Worm (Caenorhabditis elegans) whole organism, L3 larva: ENCODE data around the gene F53F4.16.
A peak's percentile ranks its signal among the peaks of the same experiment; 100 is the strongest.

Source experiments
- R02D3.7 ChIP-seq: fragments of 150-350 bp; optimal IDR thresholded peaks from 2 replicates; lab custom pipeline; 2014; ENCODE audit warnings: missing biosample characterization, missing genetic modification characterization
- aly-2 ChIP-seq: fragments of 150-350 bp; optimal IDR thresholded peaks from 2 replicates; lab custom pipeline; 2014; ENCODE audit warnings: missing biosample characterization, missing genetic modification characterization
- ama-1 ChIP-seq: fragments of 150-350 bp; optimal IDR thresholded peaks from 2 replicates; lab custom pipeline; 2018
- ceh-16 ChIP-seq: sonication (generic microtip); optimal IDR thresholded peaks from 2 replicates; lab custom pipeline; 2017; ENCODE audit warnings: missing biosample characterization, missing genetic modification characterization
- ceh-82 ChIP-seq: fragments of 150-350 bp; optimal IDR thresholded peaks from 2 replicates; lab custom pipeline; 2014; ENCODE audit warnings: missing biosample characterization, missing genetic modification characterization
- ceh-9 ChIP-seq: sonication (generic microtip); optimal IDR thresholded peaks from 2 replicates; lab custom pipeline; 2018; ENCODE audit warnings: missing biosample characterization, missing genetic modification characterization
- daf-12 ChIP-seq: fragments of 150-350 bp; optimal IDR thresholded peaks from 2 replicates; lab custom pipeline; 2014; ENCODE audit warnings: missing biosample characterization, missing genetic modification reagents, missing genetic modification characterization
- elt-1 ChIP-seq: fragments of 150-350 bp; optimal IDR thresholded peaks from 2 replicates; lab custom pipeline; 2014; ENCODE audit warnings: missing biosample characterization, missing genetic modification characterization
- elt-2 ChIP-seq: sonication (generic microtip); optimal IDR thresholded peaks from 2 replicates; lab custom pipeline; 2016; ENCODE audit warnings: missing genetic modification reagents, mild to moderate bottlenecking, missing genetic modification characterization, missing compliant biosample characterization
- elt-3 ChIP-seq, 3 experiments: fragments of 150-350 bp in 1 of 3; sonication (generic microtip) in 2 of 3; optimal IDR thresholded peaks; 2 replicates in 2 of 3; 4 replicates in 1 of 3; lab custom pipeline; 2014 to 2017; ENCODE audit warnings: missing biosample characterization in 3 of 3, missing genetic modification characterization in 3 of 3
- eor-1 ChIP-seq, 2 experiments: fragments of 150-350 bp; optimal IDR thresholded peaks; 2 replicates each; lab custom pipeline; 2014 to 2018; ENCODE audit warnings: missing biosample characterization in 2 of 2, missing genetic modification characterization in 2 of 2
- fkh-10 ChIP-seq: sonication (generic microtip); optimal IDR thresholded peaks from 2 replicates; lab custom pipeline; 2017; ENCODE audit warnings: missing biosample characterization, missing genetic modification reagents, missing genetic modification characterization
- fos-1 ChIP-seq: fragments of 150-350 bp; optimal IDR thresholded peaks from 2 replicates; lab custom pipeline; 2014; ENCODE audit warnings: missing biosample characterization, missing genetic modification characterization
- hmg-11 ChIP-seq: sonication (generic microtip); optimal IDR thresholded peaks from 2 replicates; lab custom pipeline; 2016; ENCODE audit warnings: missing genetic modification characterization, missing compliant biosample characterization
- jun-1 ChIP-seq: fragments of 150-350 bp; optimal IDR thresholded peaks from 2 replicates; lab custom pipeline; 2014; ENCODE audit warnings: missing biosample characterization, missing genetic modification reagents, missing genetic modification characterization
- lin-15B ChIP-seq: fragments of 150-350 bp; optimal IDR thresholded peaks from 2 replicates; lab custom pipeline; 2014; ENCODE audit warnings: missing biosample characterization, missing genetic modification characterization
- lin-39 ChIP-seq: fragments of 150-350 bp; optimal IDR thresholded peaks from 2 replicates; lab custom pipeline; 2018; ENCODE audit warnings: missing biosample characterization, missing genetic modification reagents, missing genetic modification characterization
- lsy-12 ChIP-seq: sonication (generic microtip); optimal IDR thresholded peaks from 2 replicates; lab custom pipeline; 2016; ENCODE audit warnings: mild to moderate bottlenecking, missing genetic modification characterization, missing compliant biosample characterization
- mdl-1 ChIP-seq: fragments of 150-350 bp; optimal IDR thresholded peaks from 2 replicates; lab custom pipeline; 2014; ENCODE audit warnings: missing biosample characterization, missing genetic modification characterization
- mml-1 ChIP-seq: fragments of 150-350 bp; sonication (generic microtip); optimal IDR thresholded peaks from 3 replicates; lab custom pipeline; 2014; ENCODE audit warnings: missing biosample characterization, missing genetic modification characterization
- nfya-1 ChIP-seq: sonication (generic microtip); optimal IDR thresholded peaks from 2 replicates; lab custom pipeline; 2017; ENCODE audit warnings: missing genetic modification characterization, mild to moderate bottlenecking, missing compliant biosample characterization, antibody characterized with exemption, moderate library complexity; ENCODE audit not compliant: insufficient read depth
- nhr-11 ChIP-seq: fragments of 150-350 bp; optimal IDR thresholded peaks from 2 replicates; lab custom pipeline; 2014; ENCODE audit warnings: missing biosample characterization, missing genetic modification characterization
- nhr-12 ChIP-seq: fragments of 150-350 bp; optimal IDR thresholded peaks from 2 replicates; lab custom pipeline; 2014; ENCODE audit warnings: missing biosample characterization, missing genetic modification characterization
- nhr-23 ChIP-seq: fragments of 150-350 bp; optimal IDR thresholded peaks from 2 replicates; lab custom pipeline; 2014; ENCODE audit warnings: missing biosample characterization, missing genetic modification reagents, missing genetic modification characterization
- nhr-25 ChIP-seq: sonication (generic microtip); optimal IDR thresholded peaks from 2 replicates; lab custom pipeline; 2017; ENCODE audit warnings: missing biosample characterization, missing genetic modification characterization
- nhr-28 ChIP-seq: fragments of 150-350 bp; optimal IDR thresholded peaks from 2 replicates; lab custom pipeline; 2014; ENCODE audit warnings: missing biosample characterization, missing genetic modification characterization
- nhr-43 ChIP-seq: sonication (generic microtip); optimal IDR thresholded peaks from 2 replicates; lab custom pipeline; 2016; ENCODE audit warnings: mild to moderate bottlenecking, missing genetic modification characterization, missing compliant biosample characterization; ENCODE audit not compliant: poor library complexity, severe bottlenecking
- nhr-67 ChIP-seq: fragments of 150-350 bp; optimal IDR thresholded peaks from 2 replicates; lab custom pipeline; 2014; ENCODE audit warnings: missing biosample characterization, missing genetic modification characterization
- nhr-76 ChIP-seq: fragments of 150-350 bp; sonication (generic microtip); optimal IDR thresholded peaks from 5 replicates; lab custom pipeline; 2014; ENCODE audit warnings: missing biosample characterization, missing genetic modification characterization
- pha-4 ChIP-seq: fragments of 150-350 bp; optimal IDR thresholded peaks from 2 replicates; lab custom pipeline; 2014; ENCODE audit warnings: missing biosample characterization, missing genetic modification reagents, missing genetic modification characterization
- sea-2 ChIP-seq: fragments of 150-350 bp; sonication (generic microtip); optimal IDR thresholded peaks from 4 replicates; lab custom pipeline; 2014; ENCODE audit warnings: missing biosample characterization, missing genetic modification reagents, missing genetic modification characterization
- skn-1 ChIP-seq: fragments of 150-350 bp; optimal IDR thresholded peaks from 2 replicates; lab custom pipeline; 2014; ENCODE audit warnings: missing biosample characterization, missing genetic modification characterization
- tbx-2 ChIP-seq: sonication (generic microtip); optimal IDR thresholded peaks from 2 replicates; lab custom pipeline; 2016; ENCODE audit warnings: mild to moderate bottlenecking, missing genetic modification characterization, missing compliant biosample characterization
- unc-39 ChIP-seq: sonication (generic microtip); optimal IDR thresholded peaks from 4 replicates; lab custom pipeline; 2017; ENCODE audit warnings: missing biosample characterization, missing genetic modification characterization
- unc-62 ChIP-seq: fragments of 150-350 bp; sonication (generic microtip); optimal IDR thresholded peaks from 4 replicates; lab custom pipeline; 2014; ENCODE audit warnings: missing biosample characterization, missing genetic modification reagents, missing genetic modification characterization
- ztf-11 ChIP-seq: fragments of 150-350 bp; optimal IDR thresholded peaks from 2 replicates; lab custom pipeline; 2014; ENCODE audit warnings: missing biosample characterization, missing genetic modification characterization

Gene F53F4.16

DNA sequence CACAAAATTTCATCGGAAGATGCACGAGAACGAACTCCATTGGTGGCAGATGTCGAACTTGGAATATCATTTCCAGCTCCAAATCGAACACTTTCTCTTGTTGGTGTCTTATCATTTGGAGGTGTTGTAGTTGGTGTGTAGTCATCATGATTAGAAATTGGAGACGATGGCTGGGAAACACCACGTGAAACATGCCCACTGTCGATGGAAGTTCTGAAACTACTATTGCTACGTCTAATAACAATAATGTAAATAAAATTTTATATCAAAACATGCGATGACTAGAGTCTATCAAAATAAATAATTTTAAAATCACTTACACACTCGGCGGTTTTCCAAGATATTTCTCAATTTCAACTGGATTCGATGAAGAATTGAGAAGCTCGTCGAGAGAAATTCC lies 30.7 kb upstream of the F53F4.16 start:
- TF ChIP-seq nhr-28 (tag; lab: Kevin White, UChicago) (no peak), nhr-76 (no peak), unc-62 (GFP tag; lab: Kevin White, UChicago) (no peak), pha-4 (tag; lab: Kevin White, UChicago) (no peak), lsy-12 (no peak), nhr-43 (tag; lab: Kevin White, UChicago) (peak; percentile 55), lin-39 (no peak), jun-1 (tag; lab: Kevin White, UChicago) (no peak), nhr-25 (tag; lab: Kevin White, UChicago) (no peak), fos-1 (tag; lab: Kevin White, UChicago) (no peak), elt-2 (tag; lab: Kevin White, UChicago) (peak; percentile 4)

ce11 chrV:13650800-13651199 lies 29.2 kb upstream of the F53F4.16 start:
- TF ChIP-seq jun-1 (tag; lab: Kevin White, UChicago), result no peak
- no peak for TF ChIP-seq ceh-16 (tag; lab: Kevin White, UChicago)
- no peak for TF ChIP-seq nhr-23
- TF ChIP-seq nhr-28 (tag; lab: Kevin White, UChicago), result no peak
- no peak for TF ChIP-seq fos-1 (tag; lab: Kevin White, UChicago)
- no peak for TF ChIP-seq elt-3 (tag; optimal IDR thresholded peaks at IDR 0.05; lab: Kevin White, UChicago)
- no peak for TF ChIP-seq nhr-67
- TF ChIP-seq nhr-25 (tag; lab: Kevin White, UChicago), result no peak
- no peak for TF ChIP-seq nfya-1 (tag; lab: Kevin White, UChicago)
- no peak for TF ChIP-seq skn-1
- no peak for TF ChIP-seq nhr-76
- TF ChIP-seq ceh-9 (tag; lab: Kevin White, UChicago), result no peak
- no peak for TF ChIP-seq mdl-1

DNA sequence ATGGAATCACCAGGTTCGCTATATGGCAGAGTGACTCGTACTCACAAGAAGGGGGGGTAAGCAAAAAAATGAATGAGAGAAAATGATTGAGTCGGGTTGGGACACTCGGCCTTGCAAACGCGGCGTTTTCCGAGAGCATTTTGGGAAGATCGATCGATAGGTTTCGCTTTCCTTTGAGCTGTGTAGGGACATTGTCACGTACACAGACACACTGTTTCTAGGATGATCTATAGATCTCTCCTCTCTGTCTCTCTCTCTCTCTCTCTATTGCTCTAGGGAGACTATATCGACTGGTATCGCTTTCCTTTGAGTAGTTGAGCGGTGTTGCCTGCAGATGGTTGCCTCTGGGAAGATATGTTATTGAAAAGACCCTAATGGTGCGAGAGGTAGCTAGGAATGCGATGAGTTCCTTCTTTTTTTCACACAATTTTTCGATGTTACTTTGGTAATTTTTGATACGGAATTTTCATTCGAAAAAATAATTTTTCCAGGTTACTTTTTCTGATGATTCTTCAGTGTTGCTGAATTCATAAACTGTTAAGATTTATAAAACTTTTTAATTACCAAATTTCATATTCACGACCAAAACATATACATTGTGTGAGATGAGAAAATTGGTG lies 28.2 kb upstream of the F53F4.16 start, which contains the start of gene H37A05.4:
Gene H37A05.4, minus strand, starts transcription at position 51 of the 620 bp plus-strand sequence.
- TF ChIP-seq unc-62 (GFP tag; lab: Kevin White, UChicago) (no peak), mml-1 (tag; lab: Kevin White, UChicago) (no peak), mdl-1 (no peak), nhr-28 (tag; lab: Kevin White, UChicago) (no peak), eor-1 (tag; optimal IDR thresholded peaks at IDR 0.05; lab: Kevin White, UChicago) (no peak), hmg-11 (tag; lab: Kevin White, UChicago) (no peak), R02D3.7 (no peak), lin-39 (no peak), ama-1 (lab: Kevin White, UChicago) (peak; percentile 33), pha-4 (tag; lab: Kevin White, UChicago) (no peak), fkh-10 (GFP tag; lab: Kevin White, UChicago) (no peak), lin-15B (tag; lab: Kevin White, UChicago) (no peak), jun-1 (tag; lab: Kevin White, UChicago) (no peak), skn-1 (no peak), daf-12 (tag; lab: Kevin White, UChicago) (no peak), unc-39 (no peak), elt-3 (tag; optimal IDR thresholded peaks at IDR 0.05; lab: Kevin White, UChicago) (no peak), fos-1 (tag; lab: Kevin White, UChicago) (no peak), ztf-11 (tag; lab: Kevin White, UChicago) (no peak), nhr-67 (no peak), ceh-82 (tag; lab: Kevin White, UChicago) (no peak), sea-2 (no peak), nhr-43 (tag; lab: Kevin White, UChicago) (peak; percentile 94), nhr-12 (no peak), elt-2 (tag; lab: Kevin White, UChicago) (peak; percentile 40), aly-2 (peak; percentile 18), nhr-23 (peak; percentile 35), lsy-12 (peak; percentile 73), nhr-76 (no peak), nhr-11 (tag; lab: Kevin White, UChicago) (no peak), nfya-1 (tag; lab: Kevin White, UChicago) (no peak), tbx-2 (tag; lab: Kevin White, UChicago) (peak; percentile 7), elt-1 (tag; lab: Kevin White, UChicago) (no peak)
